Fruit fly (Drosophila melanogaster) whole organism, wandering third instar larva: ENCODE data around the gene Osi4.

Experiments used
- CrebA ChIP-seq: fragments of 200-800 bp; sonication (Bioruptor generic); optimal IDR thresholded peaks from 2 replicates; lab custom pipeline; 2016; ENCODE audit warnings: missing biosample characterization, mild to moderate bottlenecking, missing genetic modification characterization, borderline replicate concordance
- Dif ChIP-seq: fragments of 200-275, 200-300 bp; sonication (Bioruptor generic); optimal IDR thresholded peaks from 2 replicates; lab custom pipeline; 2018; ENCODE audit warnings: missing biosample characterization, missing genetic modification characterization; ENCODE audit not compliant: partially characterized antibody
- br ChIP-seq: fragments of 200-800 bp; sonication (Bioruptor generic); optimal IDR thresholded peaks from 2 replicates; lab custom pipeline; 2016; ENCODE audit warnings: missing biosample characterization, missing genetic modification characterization
- dmrt93B ChIP-seq: fragments of 200-800 bp; sonication (Bioruptor generic); optimal IDR thresholded peaks from 2 replicates; lab custom pipeline; 2018; ENCODE audit warnings: missing biosample characterization, mild to moderate bottlenecking, missing genetic modification characterization
- ey ChIP-seq: fragments of 200-800 bp; sonication (Bioruptor generic); optimal IDR thresholded peaks from 2 replicates; lab custom pipeline; 2016; ENCODE audit warnings: missing biosample characterization, missing genetic modification characterization
- fru ChIP-seq: fragments of 200-800 bp; sonication (Bioruptor generic); optimal IDR thresholded peaks from 3 replicates; lab custom pipeline; 2016; ENCODE audit warnings: missing biosample characterization, mild to moderate bottlenecking, missing genetic modification characterization
- h ChIP-seq: fragments of 200-800 bp; sonication (Bioruptor generic); optimal IDR thresholded peaks from 3 replicates; lab custom pipeline; 2016; ENCODE audit warnings: missing biosample characterization, mild to moderate bottlenecking, missing genetic modification characterization
- psq ChIP-seq: fragments of 200-800 bp; sonication (Bioruptor generic); optimal IDR thresholded peaks from 3 replicates; lab custom pipeline; 2017; ENCODE audit warnings: missing biosample characterization, mild to moderate bottlenecking, missing genetic modification characterization, moderate library complexity
- usp ChIP-seq: fragments of >200 bp; optimal IDR thresholded peaks from 2 replicates; lab custom pipeline; 2017; ENCODE audit warnings: missing biosample characterization, missing genetic modification characterization
- woc ChIP-seq: sonication (Bioruptor generic); optimal IDR thresholded peaks from 2 replicates; lab custom pipeline; 2016; ENCODE audit warnings: missing biosample characterization, mild to moderate bottlenecking, missing genetic modification characterization

dm6 chr3R:6196416-6196815, 25.2 kb downstream of the Osi4 start:
- TF ChIP-seq br (GFP tag; lab: Kevin White, UChicago) (no peak), h (no peak), ey (GFP tag; lab: Kevin White, UChicago) (no peak), Dif (GFP tag; lab: Kevin White, UChicago) (no peak), fru (GFP tag; lab: Kevin White, UChicago) (no peak), woc (GFP tag; lab: Kevin White, UChicago) (no peak), CrebA (GFP tag; lab: Kevin White, UChicago) (no peak), usp (GFP tag; lab: Kevin White, UChicago) (no peak), dmrt93B (no peak), psq (GFP tag; lab: Kevin White, UChicago) (no peak)
